Worm (Caenorhabditis elegans) whole organism, mixed stage, embryonic: ENCODE measurements around the gene col-130.

ENCODE experiments used
- M03D4.4 ChIP-seq: sonication (generic microtip); optimal IDR thresholded peaks from 2 replicates; lab custom pipeline; 2017; ENCODE audit warnings: mild to moderate bottlenecking, missing genetic modification characterization, missing compliant biosample characterization
- blmp-1 ChIP-seq: fragments of 150-350 bp; optimal IDR thresholded peaks from 2 replicates; lab custom pipeline; 2014; ENCODE audit warnings: missing biosample characterization, missing genetic modification characterization
- ceh-43 ChIP-seq: fragments of 200-800 bp; sonication (Bioruptor generic); optimal IDR thresholded peaks from 2 replicates; lab custom pipeline; 2018; ENCODE audit warnings: mild to moderate bottlenecking, missing genetic modification characterization, moderate library complexity, missing compliant biosample characterization
- ceh-83 ChIP-seq: fragments of 200-800 bp; sonication (Bioruptor generic); optimal IDR thresholded peaks from 2 replicates; lab custom pipeline; 2018; ENCODE audit warnings: mild to moderate bottlenecking, missing genetic modification characterization, missing compliant biosample characterization
- ces-1 ChIP-seq: fragments of 150-350 bp; optimal IDR thresholded peaks from 2 replicates; lab custom pipeline; 2014; ENCODE audit warnings: missing biosample characterization, missing genetic modification reagents, missing genetic modification characterization
- cnd-1 ChIP-seq: fragments of 200-800 bp; sonication (Bioruptor generic); optimal IDR thresholded peaks from 2 replicates; lab custom pipeline; 2018; ENCODE audit warnings: mild to moderate bottlenecking, missing genetic modification characterization, missing compliant biosample characterization
- drap-1 ChIP-seq: fragments of 200-800 bp; sonication (Bioruptor generic); optimal IDR thresholded peaks from 3 replicates; lab custom pipeline; 2018; ENCODE audit warnings: mild to moderate bottlenecking, missing genetic modification characterization, missing compliant biosample characterization
- elt-1 ChIP-seq: sonication (generic microtip); optimal IDR thresholded peaks from 2 replicates; lab custom pipeline; 2017; ENCODE audit warnings: missing genetic modification characterization, mild to moderate bottlenecking, missing compliant biosample characterization, antibody characterized with exemption, moderate library complexity, borderline replicate concordance; ENCODE audit not compliant: insufficient read depth
- flh-1 ChIP-seq: fragments of 200-800 bp; sonication (Bioruptor generic); optimal IDR thresholded peaks from 2 replicates; lab custom pipeline; 2018; ENCODE audit warnings: mild to moderate bottlenecking, missing genetic modification characterization, moderate library complexity, missing compliant biosample characterization
- hlh-1 ChIP-seq: fragments of 150-350 bp; optimal IDR thresholded peaks from 2 replicates; lab custom pipeline; 2014; ENCODE audit warnings: missing biosample characterization, missing genetic modification reagents, missing genetic modification characterization
- lin-13 ChIP-seq: fragments of 150-350 bp; optimal IDR thresholded peaks from 2 replicates; lab custom pipeline; 2014; ENCODE audit warnings: missing biosample characterization, missing genetic modification characterization
- lin-32 ChIP-seq: fragments of 200-800 bp; sonication (Bioruptor generic); optimal IDR thresholded peaks from 2 replicates; lab custom pipeline; 2018; ENCODE audit warnings: mild to moderate bottlenecking, missing genetic modification characterization, missing compliant biosample characterization
- lsy-2 ChIP-seq: fragments of 150-350 bp; optimal IDR thresholded peaks from 2 replicates; lab custom pipeline; 2014; ENCODE audit warnings: missing biosample characterization, missing genetic modification characterization
- mab-5 ChIP-seq: fragments of 150-350 bp; optimal IDR thresholded peaks from 2 replicates; lab custom pipeline; 2014; ENCODE audit warnings: missing biosample characterization, missing genetic modification characterization
- mep-1 ChIP-seq: fragments of 150-350 bp; optimal IDR thresholded peaks from 2 replicates; lab custom pipeline; 2017; ENCODE audit warnings: missing biosample characterization, missing genetic modification reagents, missing genetic modification characterization, inconsistent platforms
- mls-2 ChIP-seq: sonication (generic microtip); optimal IDR thresholded peaks from 2 replicates; lab custom pipeline; 2016; ENCODE audit warnings: mild to moderate bottlenecking, missing genetic modification characterization, moderate library complexity, missing compliant biosample characterization
- nhr-2 ChIP-seq: fragments of 150-350 bp; optimal IDR thresholded peaks from 2 replicates; lab custom pipeline; 2014; ENCODE audit warnings: missing biosample characterization, missing genetic modification characterization
- nhr-237 ChIP-seq: fragments of 150-350 bp; optimal IDR thresholded peaks from 2 replicates; lab custom pipeline; 2014; ENCODE audit warnings: missing biosample characterization, missing genetic modification characterization
- nhr-76 ChIP-seq: sonication (generic microtip); optimal IDR thresholded peaks from 2 replicates; lab custom pipeline; 2017; ENCODE audit warnings: missing biosample characterization, missing genetic modification characterization
- pha-4 ChIP-seq: fragments of 150-350 bp; optimal IDR thresholded peaks from 2 replicates; lab custom pipeline; 2018; ENCODE audit warnings: missing biosample characterization, missing genetic modification reagents, missing genetic modification characterization
- sem-2 ChIP-seq: fragments of 200-800 bp; sonication (Bioruptor generic); optimal IDR thresholded peaks from 2 replicates; lab custom pipeline; 2018; ENCODE audit warnings: mild to moderate bottlenecking, missing genetic modification characterization, missing compliant biosample characterization
- snpc-4 ChIP-seq: fragments of 150-350 bp; optimal IDR thresholded peaks from 2 replicates; lab custom pipeline; 2014; ENCODE audit warnings: missing biosample characterization, missing genetic modification characterization
- sptf-1 ChIP-seq: sonication (generic microtip); optimal IDR thresholded peaks from 2 replicates; lab custom pipeline; 2017; ENCODE audit warnings: mild to moderate bottlenecking, missing genetic modification characterization, moderate library complexity, missing compliant biosample characterization
- tbx-8 ChIP-seq: fragments of 200-800 bp; sonication (Bioruptor generic); optimal IDR thresholded peaks from 2 replicates; lab custom pipeline; 2018; ENCODE audit warnings: mild to moderate bottlenecking, missing genetic modification characterization, moderate library complexity, missing compliant biosample characterization
- unc-120 ChIP-seq: sonication (generic microtip); optimal IDR thresholded peaks from 2 replicates; lab custom pipeline; 2017; ENCODE audit warnings: missing genetic modification characterization, missing compliant biosample characterization; ENCODE audit not compliant: poor library complexity, severe bottlenecking
- unc-39 ChIP-seq: fragments of 150-350 bp; optimal IDR thresholded peaks from 2 replicates; lab custom pipeline; 2014; ENCODE audit warnings: missing biosample characterization, missing genetic modification characterization
- unc-62 ChIP-seq: fragments of 150-350 bp; optimal IDR thresholded peaks from 2 replicates; lab custom pipeline; 2014; ENCODE audit warnings: missing biosample characterization, missing genetic modification reagents, missing genetic modification characterization
- zip-8 ChIP-seq: fragments of 150-350 bp; optimal IDR thresholded peaks from 2 replicates; lab custom pipeline; 2014; ENCODE audit warnings: missing biosample characterization, missing genetic modification characterization
- ztf-11 ChIP-seq: fragments of 150-350 bp; optimal IDR thresholded peaks from 2 replicates; lab custom pipeline; 2014; ENCODE audit warnings: missing biosample characterization, missing genetic modification characterization

col-130 gene

DNA sequence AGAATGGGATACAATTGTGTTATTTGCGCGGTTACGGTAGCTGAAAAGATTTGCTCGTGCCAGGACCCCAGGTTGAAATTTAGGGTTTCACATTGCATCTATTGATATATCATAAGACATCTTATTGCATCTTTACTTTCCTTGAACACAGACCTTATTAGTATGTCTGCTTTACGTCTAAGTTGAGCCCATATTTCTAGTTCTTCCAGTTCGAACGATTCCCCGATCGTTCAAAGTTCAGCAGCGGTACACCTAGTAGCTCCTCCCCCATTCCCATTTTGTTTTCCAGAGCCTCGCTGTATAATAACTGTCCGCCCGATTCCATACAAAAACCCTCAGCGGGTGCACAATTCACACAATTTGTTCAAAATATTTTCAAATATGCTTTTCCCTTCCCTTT is 13.4 kb upstream of the col-130 start, which contains the start of gene C25G4.17:
Gene C25G4.17, plus strand, starts transcription at position 301 of the 400 bp plus-strand sequence.
- TF ChIP-seq mls-2 (tag; lab: Kevin White, UChicago), result no peak
- TF ChIP-seq, all 35 proteins: peak for 0

- TF ChIP-seq tbx-8 (no peak), ceh-43 (no peak)
Observed at ce11 chrIV:12438359-12438758, 10.0 kb upstream of the col-130 start, which contains the start of gene clec-185. TSS of gene clec-185 (plus strand) at chrIV:12438659.

DNA sequence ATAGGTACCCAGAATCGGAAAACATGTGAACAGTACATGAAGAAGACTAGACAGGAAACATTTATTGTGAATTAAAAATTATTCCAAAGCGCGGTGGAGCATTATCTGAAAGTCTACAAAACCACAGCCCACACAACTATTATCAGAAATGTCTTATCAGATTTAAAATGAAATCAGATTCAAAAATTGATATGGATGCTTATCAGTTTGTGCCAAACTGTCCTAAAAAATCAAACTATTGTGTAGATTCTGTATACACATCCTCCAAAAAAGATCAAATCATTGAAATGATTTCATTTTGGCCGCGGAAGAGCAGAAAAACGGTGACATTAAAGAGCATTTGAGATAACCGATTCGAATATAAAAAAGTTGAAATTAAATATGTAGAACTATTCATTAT is 7.1 kb upstream of the col-130 start, which contains the start of gene irg-4:
Gene irg-4, plus strand, starts transcription at position 392 of the 400 bp plus-strand sequence.
- TF ChIP-seq nhr-76 (tag; lab: Kevin White, UChicago), result no peak
- no peak for TF ChIP-seq ztf-11 (tag; lab: Kevin White, UChicago)
- TF ChIP-seq ceh-43, result no peak
- TF ChIP-seq lsy-2 (tag; lab: Kevin White, UChicago), result no peak
- TF ChIP-seq hlh-1 (tag; lab: Kevin White, UChicago), result no peak
- no peak for TF ChIP-seq M03D4.4 (tag; lab: Kevin White, UChicago)
- no peak for TF ChIP-seq drap-1 (GFP tag; lab: Kevin White, UChicago)
- no peak for TF ChIP-seq unc-120
- no peak for TF ChIP-seq nhr-2 (tag; lab: Kevin White, UChicago)
- no peak for TF ChIP-seq nhr-237
- TF ChIP-seq pha-4 (tag; lab: Kevin White, UChicago), result no peak
- no peak for TF ChIP-seq lin-13 (tag; lab: Kevin White, UChicago)
- no peak for TF ChIP-seq tbx-8
- TF ChIP-seq mab-5 (tag; lab: Kevin White, UChicago), result no peak
- TF ChIP-seq sptf-1 (tag; lab: Kevin White, UChicago), result no peak
- TF ChIP-seq ces-1, result no peak
- TF ChIP-seq lin-32 (GFP tag; lab: Kevin White, UChicago), result no peak

DNA sequence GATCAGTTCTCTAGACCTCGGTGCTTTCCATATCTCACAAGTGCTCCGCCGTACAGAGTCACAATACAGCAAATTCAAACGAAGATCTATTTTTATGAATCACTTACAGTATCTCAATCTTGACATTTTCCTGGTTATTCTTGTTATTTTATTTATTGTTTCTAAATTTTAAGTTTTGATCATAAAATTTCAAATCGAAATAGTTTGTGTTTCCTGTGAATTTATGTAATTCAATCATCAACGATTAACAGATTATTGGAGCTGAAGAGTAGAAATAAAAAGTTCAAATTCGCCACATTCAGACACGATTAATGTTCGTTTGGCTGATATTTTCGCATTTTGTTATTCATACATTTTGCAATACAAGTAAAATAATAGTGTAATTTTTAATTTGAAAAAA is 4.0 kb upstream of the col-130 start, which contains the start of gene clec-184:
Gene clec-184, plus strand, starts transcription at position 301 of the 400 bp plus-strand sequence.
- TF ChIP-seq cnd-1 (tag; lab: Kevin White, UChicago), result no peak
- no peak for TF ChIP-seq lin-32 (GFP tag; lab: Kevin White, UChicago)

- TF ChIP-seq ces-1 (no peak), blmp-1 (tag; lab: Kevin White, UChicago) (no peak), lsy-2 (tag; lab: Kevin White, UChicago) (no peak), sptf-1 (tag; lab: Kevin White, UChicago) (no peak), zip-8 (tag; lab: Kevin White, UChicago) (no peak), ceh-83 (GFP tag; lab: Kevin White, UChicago) (no peak)
Observed at ce11 chrIV:12431755-12432154, 3.4 kb upstream of the col-130 start.

DNA sequence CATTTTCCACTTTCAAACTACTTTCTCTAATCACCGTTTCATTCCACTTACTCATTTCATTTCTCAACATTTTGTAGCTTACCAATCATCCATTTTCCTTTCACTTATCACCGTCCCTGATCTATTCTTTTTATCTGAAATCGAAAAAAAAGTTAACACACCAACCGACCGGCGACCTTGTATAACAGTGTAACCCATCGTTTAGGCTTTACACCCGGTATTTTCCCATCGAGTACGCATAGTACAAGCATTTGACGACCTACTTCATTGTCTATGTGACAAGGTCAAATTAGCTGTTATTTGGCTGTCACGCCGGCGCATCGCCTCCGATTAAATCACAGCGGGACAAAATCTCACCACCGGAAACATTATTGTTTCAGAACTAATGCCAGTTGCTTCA is 1.2 kb upstream of the col-130 start:
- TF ChIP-seq ceh-43, result no peak
- no peak for TF ChIP-seq ceh-83 (GFP tag; lab: Kevin White, UChicago)
- TF ChIP-seq pha-4 (tag; lab: Kevin White, UChicago), result no peak
- TF ChIP-seq blmp-1 (tag; lab: Kevin White, UChicago), result no peak

- no peak for TF ChIP-seq sem-2 (GFP tag; lab: Kevin White, UChicago)
- peak; percentile 33 for TF ChIP-seq sptf-1 (tag; lab: Kevin White, UChicago)
Observed at ce11 chrIV:12427687-12428284, 530 bp downstream of the col-130 start.

ce11 chrIV:12425595-12425994 is 2.7 kb downstream of the col-130 start:
- TF ChIP-seq lin-13 (tag; lab: Kevin White, UChicago) (no peak), ztf-11 (tag; lab: Kevin White, UChicago) (no peak), nhr-76 (tag; lab: Kevin White, UChicago) (no peak), pha-4 (tag; lab: Kevin White, UChicago) (no peak), snpc-4 (tag; lab: Kevin White, UChicago) (no peak), nhr-2 (tag; lab: Kevin White, UChicago) (no peak), mab-5 (tag; lab: Kevin White, UChicago) (no peak), lin-32 (GFP tag; lab: Kevin White, UChicago) (no peak), flh-1 (GFP tag; lab: Kevin White, UChicago) (no peak), sem-2 (GFP tag; lab: Kevin White, UChicago) (no peak), unc-62 (GFP tag; lab: Kevin White, UChicago) (no peak), unc-120 (no peak), mep-1 (no peak), elt-1 (tag; lab: Kevin White, UChicago) (no peak), hlh-1 (tag; lab: Kevin White, UChicago) (no peak), blmp-1 (tag; lab: Kevin White, UChicago) (no peak), unc-39 (tag; lab: Kevin White, UChicago) (no peak), lsy-2 (tag; lab: Kevin White, UChicago) (no peak), tbx-8 (no peak), ces-1 (no peak)
- TF ChIP-seq, all 35 proteins: peak for 0
